Fruit fly (Drosophila melanogaster): ENCODE measurements around the gene hec.
A peak's percentile ranks its signal among the peaks of the same experiment; 100 is the strongest.

Gene hec

DNA sequence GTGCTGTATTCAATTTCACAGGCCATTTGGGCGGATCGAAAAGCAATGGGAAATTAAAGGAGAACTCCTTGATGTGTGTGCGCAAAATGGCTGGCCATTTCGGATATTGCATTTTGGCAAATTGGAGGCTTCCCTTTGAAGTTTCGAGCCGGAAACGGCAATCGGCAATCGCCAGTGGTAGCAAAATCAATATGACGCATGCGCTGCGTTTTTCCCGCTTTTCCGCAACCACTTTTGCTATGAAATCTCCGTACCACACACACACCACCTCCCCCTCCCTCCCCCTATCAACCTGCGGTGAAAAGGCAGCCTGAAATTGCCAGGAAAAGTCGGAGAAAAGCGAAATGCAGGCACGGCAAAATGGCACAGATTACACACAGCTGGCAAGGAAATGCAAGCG, 34.9 kb downstream of the hec start:
- TF ChIP-seq Optix (GFP tag; IDR thresholded peaks at IDR 0.05) (no peak), ac (GFP tag; optimal IDR thresholded peaks at IDR 0.05) (no peak), Elba2 (GFP tag; optimal IDR thresholded peaks at IDR 0.05) (no peak), HLH54F (GFP tag; optimal IDR thresholded peaks at IDR 0.05) (no peak), ken (GFP tag; IDR thresholded peaks at IDR 0.05) (no peak), br (optimal IDR thresholded peaks at IDR 0.05) (no peak), CG10274 (GFP tag; optimal IDR thresholded peaks at IDR 0.05) (no peak), Drgx (GFP tag; IDR thresholded peaks at IDR 0.05) (no peak), CG8765 (GFP tag; IDR thresholded peaks at IDR 0.05) (no peak), ewg (GFP tag; optimal IDR thresholded peaks at IDR 0.05) (peak; percentile 71), crol (GFP tag; IDR thresholded peaks at IDR 0.05) (peak; percentile 47; the same call in 1 of the 2 replicates), ci (GFP tag; IDR thresholded peaks at IDR 0.05) (no peak), Rx (GFP tag; IDR thresholded peaks at IDR 0.05) (no peak), Dip3 (GFP tag; optimal IDR thresholded peaks at IDR 0.05) (no peak), pan (optimal IDR thresholded peaks at IDR 0.05) (no peak), pan (GFP tag; optimal IDR thresholded peaks at IDR 0.05 in 1 of 2, IDR thresholded peaks at IDR 0.05 in 1 of 2) (no peak), D19A (tag; optimal IDR thresholded peaks at IDR 0.05) (no peak), az2 (GFP tag; optimal IDR thresholded peaks at IDR 0.05) (no peak), CG2202 (tag; optimal IDR thresholded peaks at IDR 0.05) (no peak), CG33557 (GFP tag; optimal IDR thresholded peaks at IDR 0.05) (no peak), lilli (GFP tag; optimal IDR thresholded peaks at IDR 0.05) (no peak), z (GFP tag; IDR thresholded peaks at IDR 0.05) (no peak), CG3065 (GFP tag; optimal IDR thresholded peaks at IDR 0.05) (no peak), tio (GFP tag; optimal IDR thresholded peaks at IDR 0.05) (no peak), CG2678 (tag; optimal IDR thresholded peaks at IDR 0.05) (no peak), MBD-R2 (GFP tag; IDR thresholded peaks at IDR 0.05) (0 out of 2 replicates have a peak, but pooled peaks have one; percentile 14), rib (GFP tag; IDR thresholded peaks at IDR 0.05) (no peak), Pdp1 (GFP tag; optimal IDR thresholded peaks at IDR 0.05) (no peak), dm (GFP tag; optimal IDR thresholded peaks at IDR 0.05) (no peak), usp (GFP tag; optimal IDR thresholded peaks at IDR 0.05) (no peak), sug (tag; optimal IDR thresholded peaks at IDR 0.05) (no peak), onecut (GFP tag; IDR thresholded peaks at IDR 0.05) (peak; percentile 86), twi (tag; optimal IDR thresholded peaks at IDR 0.05) (no peak), CG10543 (GFP tag; optimal IDR thresholded peaks at IDR 0.05) (no peak), Gug (GFP tag; IDR thresholded peaks at IDR 0.05) (no peak)

DNA sequence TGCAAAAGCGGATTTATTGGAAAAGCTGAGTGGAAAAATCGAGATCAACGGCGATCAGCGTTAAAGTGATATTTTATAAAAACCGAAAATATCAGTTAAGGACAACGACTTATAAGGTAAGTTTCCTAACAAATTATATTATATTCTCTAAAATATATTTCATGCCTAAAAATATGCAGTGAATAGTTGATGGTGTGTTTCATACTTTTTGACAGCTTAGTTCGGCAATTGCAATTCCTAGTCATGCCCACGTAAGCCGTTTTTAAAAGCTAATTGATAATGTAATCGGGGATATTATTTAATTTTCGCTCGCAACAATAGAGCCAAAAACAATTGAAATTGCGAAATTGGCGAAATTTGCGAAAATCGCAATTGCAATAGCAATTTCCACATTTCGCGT, 37.7 kb downstream of the hec start:
- TF ChIP-seq CG30403 (GFP tag; optimal IDR thresholded peaks at IDR 0.05): no peak
- TF ChIP-seq CG12104 (GFP tag; optimal IDR thresholded peaks at IDR 0.05): no peak
- TF ChIP-seq Med (GFP tag): no peak
- no peak for TF ChIP-seq luna (GFP tag; optimal IDR thresholded peaks at IDR 0.05)
- no peak for TF ChIP-seq Hand (GFP tag; optimal IDR thresholded peaks at IDR 0.05)
- no peak for TF ChIP-seq E2f1 (GFP tag; IDR thresholded peaks at IDR 0.05)
- no peak for TF ChIP-seq CG8290 (GFP tag; optimal IDR thresholded peaks at IDR 0.05)
- peak in 1 of 2 experiments; percentile 91 for TF ChIP-seq CG8290 (tag; optimal IDR thresholded peaks at IDR 0.05)
- peak; percentile 61; the same call in 1 of the 2 replicates for TF ChIP-seq CG17612 (GFP tag; IDR thresholded peaks at IDR 0.05)
- no peak for TF ChIP-seq Aef1 (GFP tag; IDR thresholded peaks at IDR 0.05)

Measured in whole organism, embryonic.